Worm (Caenorhabditis elegans) whole organism, mixed stage, embryonic: ENCODE results near the gene lec-10.

Source experiments
- elt-1 ChIP-seq: sonication (generic microtip); optimal IDR thresholded peaks from 2 replicates; lab custom pipeline; 2017; ENCODE audit warnings: missing genetic modification characterization, mild to moderate bottlenecking, missing compliant biosample characterization, antibody characterized with exemption, moderate library complexity, borderline replicate concordance; ENCODE audit not compliant: insufficient read depth
- elt-3 ChIP-seq: fragments of 150-350 bp; optimal IDR thresholded peaks from 2 replicates; lab custom pipeline; 2014; ENCODE audit warnings: missing biosample characterization, missing genetic modification characterization
- lsy-2 ChIP-seq: fragments of 150-350 bp; optimal IDR thresholded peaks from 2 replicates; lab custom pipeline; 2014; ENCODE audit warnings: missing biosample characterization, missing genetic modification characterization
- nhr-12 ChIP-seq: fragments of 150-350 bp; optimal IDR thresholded peaks from 2 replicates; lab custom pipeline; 2014; ENCODE audit warnings: missing biosample characterization, missing genetic modification characterization
- nhr-28 ChIP-seq: fragments of 150-350 bp; optimal IDR thresholded peaks from 2 replicates; lab custom pipeline; 2014; ENCODE audit warnings: missing biosample characterization, missing genetic modification characterization
- sptf-1 ChIP-seq: sonication (generic microtip); optimal IDR thresholded peaks from 2 replicates; lab custom pipeline; 2017; ENCODE audit warnings: mild to moderate bottlenecking, missing genetic modification characterization, moderate library complexity, missing compliant biosample characterization
- unc-62 ChIP-seq: fragments of 150-350 bp; optimal IDR thresholded peaks from 2 replicates; lab custom pipeline; 2014; ENCODE audit warnings: missing biosample characterization, missing genetic modification reagents, missing genetic modification characterization

DNA sequence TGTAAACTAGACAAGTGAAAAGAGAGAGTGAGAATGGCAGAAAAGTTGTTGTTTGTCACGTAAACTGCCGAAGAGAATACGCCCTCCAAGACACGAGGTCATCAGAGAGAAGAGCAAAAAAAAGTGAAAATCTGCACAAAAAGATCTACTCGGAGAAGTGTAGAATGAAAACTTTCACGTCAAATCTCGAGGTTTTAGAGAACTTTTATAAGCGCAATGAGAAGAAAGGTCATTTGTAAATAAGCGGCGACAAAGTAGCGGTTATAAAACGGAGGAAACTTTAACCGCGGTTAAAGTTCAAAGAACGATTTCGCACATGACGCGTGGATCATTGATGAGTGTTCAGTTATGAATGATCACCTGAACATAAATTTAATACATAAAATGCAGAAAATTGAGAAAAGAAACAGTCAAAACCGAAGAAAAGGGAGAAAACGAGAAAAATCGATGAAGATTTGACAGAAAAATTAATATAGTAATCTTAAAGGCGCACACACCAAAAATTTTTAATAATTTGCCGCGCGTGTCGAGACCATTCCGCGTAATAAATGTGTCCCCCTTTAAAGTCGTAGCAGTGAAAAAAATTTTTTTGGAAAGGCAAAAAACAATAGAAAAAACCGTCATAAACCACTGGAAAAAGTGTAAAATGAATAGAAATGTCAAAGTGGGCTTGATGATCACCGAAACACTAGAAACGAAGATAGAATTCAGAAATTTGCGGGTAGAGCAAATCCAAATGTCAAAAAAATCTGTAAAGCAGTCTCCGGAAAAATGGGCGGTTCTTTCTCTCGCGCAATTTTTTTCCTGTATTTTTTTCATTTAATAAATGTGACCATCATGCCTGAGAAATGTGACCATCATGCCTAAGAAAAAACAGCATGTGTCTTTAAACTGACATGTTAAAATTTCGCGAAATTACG, 28.6 kb upstream of the lec-10 start:
- TF ChIP-seq nhr-12 (tag; lab: Kevin White, UChicago): no peak
- TF ChIP-seq unc-62 (GFP tag; lab: Kevin White, UChicago): no peak
- no peak for TF ChIP-seq elt-1
- no peak for TF ChIP-seq lsy-2 (tag; lab: Kevin White, UChicago)
- TF ChIP-seq elt-3: no peak
- TF ChIP-seq sptf-1 (tag; lab: Kevin White, UChicago): no peak
- no peak for TF ChIP-seq nhr-28 (tag; lab: Kevin White, UChicago)
